Fruit fly (Drosophila melanogaster): ENCODE measurements around the gene CG10301.

DNA sequence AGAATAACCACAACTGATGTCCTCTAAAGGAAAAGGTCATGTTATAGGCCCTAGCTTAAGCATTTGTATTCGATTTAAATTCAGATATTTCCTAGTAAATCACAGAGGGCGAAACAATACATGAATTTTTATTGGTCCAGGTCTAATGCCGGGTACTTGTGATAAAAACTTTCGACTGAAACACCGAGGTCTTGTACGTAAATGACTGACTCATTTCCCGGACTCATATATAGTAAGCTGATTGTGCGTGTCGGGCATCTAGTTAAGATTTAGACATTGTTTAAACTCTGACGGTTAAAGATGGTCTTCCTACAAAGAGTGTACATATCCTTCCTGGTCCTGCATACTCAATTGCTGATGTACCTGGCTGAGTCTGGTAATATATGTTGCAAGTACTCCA, 27.8 kb upstream of the CG10301 start, which contains the start of gene CG16710:
- TF ChIP-seq usp (GFP tag; optimal IDR thresholded peaks at IDR 0.05) (no peak), pan (optimal IDR thresholded peaks at IDR 0.05) (no peak)
